Worm (Caenorhabditis elegans): ENCODE results near the gene R02D5.4.

ce11 chrV:14504120-14504519, 19.6 kb upstream of the R02D5.4 start:
- TF ChIP-seq him-1 (tag; optimal IDR thresholded peaks at IDR 0.05) (no peak), W03F9.2 (tag; optimal IDR thresholded peaks at IDR 0.05) (no peak)

Measured in whole organism, L4/young adult.